Fruit fly (Drosophila melanogaster) whole organism, embryonic: ENCODE data around the gene hfp.
A peak's percentile ranks its signal among the peaks of the same experiment; 100 is the strongest.

Experiments
- Bgb ChIP-seq: fragments of 200-800 bp; sonication (Bioruptor generic); IDR thresholded peaks from 2 replicates; pipeline ENCODE4 v1.3.6; 2022; ENCODE audit warnings: missing biosample characterization, missing genetic modification characterization; ENCODE audit not compliant: partially characterized antibody
- CG1024 ChIP-seq: fragments of 200-800 bp; sonication (Bioruptor generic); IDR thresholded peaks from 2 replicates; pipeline ENCODE4 v1.3.6; 2022; ENCODE audit warnings: missing biosample characterization, missing genetic modification characterization
- CG10267 ChIP-seq: fragments of 200-800 bp; sonication (Bioruptor generic); optimal IDR thresholded peaks from 2 replicates; lab custom pipeline; 2018; ENCODE audit warnings: missing biosample characterization, mild to moderate bottlenecking, missing genetic modification characterization, moderate library complexity
- CG12155 ChIP-seq: fragments of 200-800 bp; sonication (Bioruptor generic); optimal IDR thresholded peaks from 3 replicates; lab custom pipeline; 2016; ENCODE audit warnings: missing biosample characterization, missing genetic modification characterization
- CG12219 ChIP-seq: fragments of 200-800 bp; sonication (Bioruptor generic); optimal IDR thresholded peaks from 3 replicates; lab custom pipeline; 2018; ENCODE audit warnings: missing biosample characterization, mild to moderate bottlenecking, missing genetic modification characterization
- CG12236 ChIP-seq: fragments of 200-800 bp; sonication (Bioruptor generic); optimal IDR thresholded peaks from 2 replicates; lab custom pipeline; 2016; ENCODE audit warnings: missing biosample characterization, missing genetic modification characterization
- CG12769 ChIP-seq: fragments of 200-800 bp; sonication (Bioruptor generic); optimal IDR thresholded peaks from 2 replicates; lab custom pipeline; 2019; ENCODE audit warnings: missing biosample characterization, mild to moderate bottlenecking, missing genetic modification characterization, moderate library complexity
- CG13894 ChIP-seq: fragments of 200-800 bp; sonication (Bioruptor generic); optimal IDR thresholded peaks from 3 replicates; lab custom pipeline; 2018; ENCODE audit warnings: missing biosample characterization, mild to moderate bottlenecking, missing genetic modification characterization, moderate library complexity
- CG14050 ChIP-seq: fragments of 200-800 bp; sonication (Bioruptor generic); IDR thresholded peaks from 3 replicates; pipeline ENCODE4 v1.3.6; 2022; ENCODE audit warnings: missing biosample characterization, missing genetic modification characterization
- CG14965 ChIP-seq: fragments of 200-800 bp; sonication (Bioruptor generic); optimal IDR thresholded peaks from 2 replicates; lab custom pipeline; 2016; ENCODE audit warnings: missing biosample characterization, missing genetic modification characterization, borderline replicate concordance
- CG15479 ChIP-seq: fragments of 200-800 bp; sonication (Bioruptor generic); optimal IDR thresholded peaks from 3 replicates; lab custom pipeline; 2019; ENCODE audit warnings: missing biosample characterization, mild to moderate bottlenecking, missing genetic modification characterization, moderate library complexity
- CG15601 ChIP-seq: fragments of 200-800 bp; sonication (Bioruptor generic); optimal IDR thresholded peaks from 3 replicates; lab custom pipeline; 2019; ENCODE audit warnings: missing biosample characterization, mild to moderate bottlenecking, missing genetic modification characterization, moderate library complexity
- CG16813 ChIP-seq: fragments of 200-800 bp; sonication (Bioruptor generic); IDR thresholded peaks from 3 replicates; pipeline ENCODE4 v1.3.6; 2022; ENCODE audit warnings: missing biosample characterization, missing genetic modification characterization; ENCODE audit not compliant: partially characterized antibody
- CG17829 ChIP-seq: fragments of 200-800 bp; optimal IDR thresholded peaks from 2 replicates; lab custom pipeline; 2019; ENCODE audit warnings: missing biosample characterization, mild to moderate bottlenecking, missing genetic modification characterization, moderate library complexity
- CG18476 ChIP-seq: fragments of 200-800 bp; sonication (Bioruptor generic); optimal IDR thresholded peaks from 2 replicates; lab custom pipeline; 2016; ENCODE audit warnings: missing biosample characterization, mild to moderate bottlenecking, missing genetic modification characterization
- CG2875 ChIP-seq: fragments of 200-800 bp; sonication (Bioruptor generic); optimal IDR thresholded peaks from 2 replicates; lab custom pipeline; 2017; ENCODE audit warnings: missing biosample characterization, mild to moderate bottlenecking, missing genetic modification characterization, missing genetic modification reagents
- CG31441 ChIP-seq: fragments of 200-800 bp; sonication (Bioruptor generic); IDR thresholded peaks from 2 replicates; pipeline ENCODE4 v1.3.6; 2022; ENCODE audit warnings: missing biosample characterization, missing genetic modification characterization
- CG4707 ChIP-seq: fragments of 200-800 bp; sonication (Bioruptor generic); optimal IDR thresholded peaks from 2 replicates; lab custom pipeline; 2018; ENCODE audit warnings: missing biosample characterization, mild to moderate bottlenecking, missing genetic modification characterization, moderate library complexity
- CG5180 ChIP-seq: fragments of 200-800 bp; sonication (Bioruptor generic); optimal IDR thresholded peaks from 3 replicates; lab custom pipeline; 2017; ENCODE audit warnings: missing biosample characterization, missing genetic modification characterization, mild to moderate bottlenecking, moderate library complexity, missing genetic modification reagents
- CG7963 ChIP-seq: fragments of 200-800 bp; sonication (Bioruptor generic); IDR thresholded peaks from 3 replicates; pipeline ENCODE4 v1.3.6; 2022; ENCODE audit warnings: missing biosample characterization, missing genetic modification characterization; ENCODE audit not compliant: partially characterized antibody
- CG8290 ChIP-seq, 3 experiments: fragments of 200-800 bp; sonication (Bioruptor generic); optimal IDR thresholded peaks; 2 replicates each; lab custom pipeline; 2016 to 2019; ENCODE audit warnings: missing biosample characterization in 3 of 3, missing genetic modification characterization in 3 of 3, mild to moderate bottlenecking in 2 of 3, moderate library complexity in 1 of 3
- CG8924 ChIP-seq: fragments of 200-800 bp; optimal IDR thresholded peaks from 3 replicates; lab custom pipeline; 2019; ENCODE audit warnings: missing biosample characterization, mild to moderate bottlenecking, missing genetic modification characterization, moderate library complexity
- Dip3 ChIP-seq: fragments of 200-800 bp; sonication (Bioruptor generic); optimal IDR thresholded peaks from 3 replicates; lab custom pipeline; 2016; ENCODE audit warnings: missing biosample characterization, missing genetic modification characterization
- Doc2 ChIP-seq: fragments of 200-800 bp; sonication (Bioruptor generic); IDR thresholded peaks from 2 replicates; pipeline ENCODE4 v1.3.6; 2022; ENCODE audit warnings: missing biosample characterization, missing genetic modification characterization
- Dp ChIP-seq: fragments of 200-800 bp; sonication (Bioruptor generic); optimal IDR thresholded peaks from 2 replicates; lab custom pipeline; 2018; ENCODE audit warnings: missing biosample characterization, mild to moderate bottlenecking, missing genetic modification characterization, moderate library complexity
- ERR ChIP-seq: fragments of 200-800 bp; sonication (Bioruptor generic); optimal IDR thresholded peaks from 2 replicates; lab custom pipeline; 2016; ENCODE audit warnings: missing biosample characterization, missing genetic modification characterization
- HLH3B ChIP-seq: fragments of 200-800 bp; sonication (Bioruptor generic); IDR thresholded peaks from 2 replicates; pipeline ENCODE4 v1.3.6; 2022; ENCODE audit warnings: missing biosample characterization, missing genetic modification characterization
- HmgD ChIP-seq: fragments of 200-800 bp; sonication (Bioruptor generic); optimal IDR thresholded peaks from 3 replicates; lab custom pipeline; 2016; ENCODE audit warnings: missing biosample characterization, missing genetic modification characterization
- HmgZ ChIP-seq: fragments of 200-800 bp; sonication (Bioruptor generic); optimal IDR thresholded peaks from 2 replicates; lab custom pipeline; 2018; ENCODE audit warnings: missing biosample characterization, mild to moderate bottlenecking, missing genetic modification characterization
- MESR4 ChIP-seq: fragments of 200-800 bp; sonication (Bioruptor generic); optimal IDR thresholded peaks from 2 replicates; lab custom pipeline; 2018; ENCODE audit warnings: missing biosample characterization, mild to moderate bottlenecking, missing genetic modification characterization, moderate library complexity
- NfI ChIP-seq: fragments of 200-800 bp; sonication (Bioruptor generic); optimal IDR thresholded peaks from 3 replicates; lab custom pipeline; 2018; ENCODE audit warnings: missing biosample characterization, mild to moderate bottlenecking, missing genetic modification characterization, moderate library complexity
- ara ChIP-seq: fragments of 200-800 bp; sonication (Bioruptor generic); IDR thresholded peaks from 2 replicates; pipeline ENCODE4 v1.3.6; 2022; ENCODE audit warnings: missing biosample characterization, missing genetic modification characterization
- bigmax ChIP-seq: fragments of 200-800 bp; sonication (Bioruptor generic); optimal IDR thresholded peaks from 2 replicates; lab custom pipeline; 2018; ENCODE audit warnings: missing biosample characterization, mild to moderate bottlenecking, missing genetic modification characterization
- chm ChIP-seq: fragments of 200-800 bp; sonication (Bioruptor generic); IDR thresholded peaks from 2 replicates; pipeline ENCODE4 v1.3.6; 2022; ENCODE audit warnings: missing biosample characterization, missing genetic modification characterization
- ci ChIP-seq: fragments of 200-800 bp; sonication (Bioruptor generic); IDR thresholded peaks from 3 replicates; pipeline ENCODE4 v1.3.6; 2022; ENCODE audit warnings: missing biosample characterization, missing genetic modification characterization
- dati ChIP-seq: fragments of 200-800 bp; sonication (Bioruptor generic); IDR thresholded peaks from 2 replicates; pipeline ENCODE4 v1.3.6; 2022; ENCODE audit warnings: missing biosample characterization, missing genetic modification characterization
- ems ChIP-seq: fragments of 200-800 bp; sonication (Bioruptor generic); optimal IDR thresholded peaks from 3 replicates; lab custom pipeline; 2016; ENCODE audit warnings: missing biosample characterization, missing genetic modification characterization
- eyg ChIP-seq: fragments of 200-800 bp; sonication (Bioruptor generic); optimal IDR thresholded peaks from 3 replicates; lab custom pipeline; 2016; ENCODE audit warnings: missing biosample characterization, missing genetic modification characterization
- fru ChIP-seq: fragments of >200 bp; optimal IDR thresholded peaks from 2 replicates; lab custom pipeline; 2017
- fu2 ChIP-seq: fragments of 200-800 bp; sonication (Bioruptor generic); optimal IDR thresholded peaks from 2 replicates; lab custom pipeline; 2016; ENCODE audit warnings: missing biosample characterization, missing genetic modification characterization
- gem ChIP-seq: fragments of 200-800 bp; sonication (Bioruptor generic); optimal IDR thresholded peaks from 2 replicates; lab custom pipeline; 2019; ENCODE audit warnings: missing biosample characterization, mild to moderate bottlenecking, missing genetic modification characterization, moderate library complexity
- grau ChIP-seq: fragments of 200-800 bp; optimal IDR thresholded peaks from 3 replicates; lab custom pipeline; 2019; ENCODE audit warnings: missing biosample characterization, mild to moderate bottlenecking, missing genetic modification characterization, moderate library complexity
- ken ChIP-seq: fragments of 200-800 bp; sonication (Bioruptor generic); IDR thresholded peaks from 3 replicates; pipeline ENCODE4 v1.3.6; 2022; ENCODE audit warnings: missing biosample characterization, missing genetic modification characterization
- lbe ChIP-seq: fragments of 200-800 bp; sonication (Bioruptor generic); optimal IDR thresholded peaks from 2 replicates; lab custom pipeline; 2016; ENCODE audit warnings: missing biosample characterization, mild to moderate bottlenecking, missing genetic modification characterization
- ranshi ChIP-seq: fragments of 200-800 bp; sonication (Bioruptor generic); IDR thresholded peaks from 2 replicates; pipeline ENCODE4 v1.3.6; 2022; ENCODE audit warnings: missing biosample characterization, missing genetic modification characterization
- sd ChIP-seq: fragments of 200-800 bp; sonication (Bioruptor generic); optimal IDR thresholded peaks from 3 replicates; lab custom pipeline; 2018; ENCODE audit warnings: missing biosample characterization, mild to moderate bottlenecking, missing genetic modification characterization, moderate library complexity
- sna ChIP-seq: fragments of 200-800 bp; sonication (Bioruptor generic); IDR thresholded peaks from 2 replicates; pipeline ENCODE4 v1.3.6; 2022; ENCODE audit warnings: missing biosample characterization, missing genetic modification characterization; ENCODE audit not compliant: partially characterized antibody
- trem ChIP-seq: fragments of 200-800 bp; optimal IDR thresholded peaks from 3 replicates; lab custom pipeline; 2019; ENCODE audit warnings: missing biosample characterization, mild to moderate bottlenecking, missing genetic modification characterization, moderate library complexity
- zen2 ChIP-seq: fragments of 200-800 bp; sonication (Bioruptor generic); IDR thresholded peaks from 3 replicates; pipeline ENCODE4 v1.3.6; 2022; ENCODE audit warnings: missing biosample characterization, missing genetic modification characterization; ENCODE audit not compliant: partially characterized antibody

hfp gene

DNA sequence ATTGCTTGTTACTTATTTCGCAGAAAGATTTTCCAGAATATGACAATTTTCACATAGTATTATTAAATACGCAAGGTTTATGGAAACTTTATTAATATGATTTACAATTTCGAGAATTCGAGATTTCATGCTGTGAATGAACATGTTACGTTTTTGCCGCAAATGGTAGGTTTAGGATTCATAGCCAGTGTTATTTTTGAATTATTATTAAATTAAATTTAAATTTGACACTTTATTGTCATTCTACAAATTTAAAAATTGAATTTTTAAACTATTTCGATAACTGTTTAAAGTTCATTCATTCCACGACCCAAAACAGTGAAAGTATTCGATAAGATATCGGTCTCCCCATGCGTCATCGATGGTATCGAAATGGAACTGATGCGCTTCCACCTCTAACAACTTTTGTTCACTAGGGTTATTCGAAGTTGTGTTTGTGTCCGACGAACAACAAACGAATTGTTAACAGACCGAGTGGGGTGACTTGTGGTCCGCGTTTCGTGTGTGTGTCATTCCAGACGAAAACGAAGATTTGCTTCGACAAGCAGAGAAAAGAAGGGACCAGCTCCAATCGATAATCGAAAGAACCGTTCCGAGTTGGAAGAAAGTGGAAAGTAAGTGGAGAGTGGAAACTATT, 43.4 kb upstream of the hfp start, which contains the start of the genes CG32313 and Pcyt1 (continued):
- TF ChIP-seq CG15479 (GFP tag; lab: Kevin White, UChicago) (no peak), dati (GFP tag; lab: Robert Waterston, UW) (no peak), NfI (GFP tag; lab: Kevin White, UChicago) (peak; percentile 20), CG17829 (tag; lab: Kevin White, UChicago) (peak; percentile 6), ken (GFP tag; lab: Robert Waterston, UW) (no peak), MESR4 (GFP tag; lab: Kevin White, UChicago) (peak; percentile 87), fru (lab: Kevin White, UChicago) (no peak), bigmax (GFP tag; lab: Kevin White, UChicago) (peak; percentile 73), Dip3 (GFP tag; lab: Kevin White, UChicago) (no peak), CG15601 (tag; lab: Kevin White, UChicago) (peak; percentile 25), eyg (GFP tag; lab: Kevin White, UChicago) (no peak), CG7963 (GFP tag; lab: Robert Waterston, UW) (peak; percentile 90), CG12236 (GFP tag; lab: Kevin White, UChicago) (no peak), CG2875 (GFP tag; lab: Kevin White, UChicago) (peak; percentile 23), CG12155 (peak; percentile 12), gem (peak; percentile 3), CG14965 (GFP tag; lab: Kevin White, UChicago) (no peak), fu2 (GFP tag; lab: Kevin White, UChicago) (peak; percentile 11), Dp (GFP tag; lab: Kevin White, UChicago) (peak; percentile 79), ERR (GFP tag; lab: Kevin White, UChicago) (peak; percentile 38), ara (GFP tag; lab: Robert Waterston, UW) (no peak), Bgb (peak; percentile 94), CG10267 (tag; lab: Kevin White, UChicago) (peak; percentile 45), CG13894 (peak; percentile 59), CG12219 (peak; percentile 34), sd (tag; lab: Kevin White, UChicago) (peak; percentile 75), grau (tag; lab: Kevin White, UChicago) (peak; percentile 39), HLH3B (no peak; the same call in 1 of the 2 replicates), CG4707 (GFP tag; lab: Kevin White, UChicago) (peak; percentile 37), lbe (GFP tag; lab: Kevin White, UChicago) (no peak), zen2 (peak; percentile 77), CG8290 (GFP tag; optimal IDR thresholded peaks at IDR 0.05; lab: Kevin White, UChicago) (peak; percentile 44), CG8290 (tag; optimal IDR thresholded peaks at IDR 0.05; lab: Kevin White, UChicago) (peak in 1 of 2 experiments; percentile 72), HmgD (GFP tag; lab: Kevin White, UChicago) (peak; percentile 49), CG1024 (GFP tag; lab: Robert Waterston, UW) (no peak), CG14050 (GFP tag; lab: Robert Waterston, UW) (no peak), trem (tag; lab: Kevin White, UChicago) (peak; percentile 65), CG16813 (GFP tag; lab: Robert Waterston, UW) (peak; percentile 86), CG5180 (GFP tag; lab: Kevin White, UChicago) (peak; percentile 27), ems (GFP tag; lab: Kevin White, UChicago) (peak; percentile 18), CG8924 (tag; lab: Kevin White, UChicago) (peak; percentile 65), ci (GFP tag; lab: Robert Waterston, UW) (peak; percentile 56; the same call in 1 of the 3 replicates), CG12769 (tag; lab: Kevin White, UChicago) (peak; percentile 15), HmgZ (tag; lab: Kevin White, UChicago) (peak; percentile 61), CG31441 (GFP tag; lab: Robert Waterston, UW) (peak; percentile 28; the same call in 1 of the 2 replicates), CG18476 (GFP tag; lab: Kevin White, UChicago) (no peak), Doc2 (no peak), ranshi (GFP tag; lab: Robert Waterston, UW) (no peak), sna (GFP tag; lab: Robert Waterston, UW) (peak; percentile 82), chm (GFP tag; lab: Robert Waterston, UW) (peak; percentile 71; the same call in 1 of the 2 replicates)
